Fruit fly (Drosophila melanogaster): ENCODE results near the gene Ziz.
A peak's percentile ranks its signal among the peaks of the same experiment; 100 is the strongest.

The Ziz gene

dm6 chr2L:7423333-7423895 lies 72.7 kb downstream of the Ziz start (continued):
- TF ChIP-seq CG16779 (GFP tag; IDR thresholded peaks at IDR 0.05) (0 out of 2 replicates have a peak, but pooled peaks have one; percentile 16), CG3995 (GFP tag; optimal IDR thresholded peaks at IDR 0.05) (no peak), vfl (GFP tag; optimal IDR thresholded peaks at IDR 0.05) (peak; percentile 25), aop (GFP tag; IDR thresholded peaks at IDR 0.05) (peak; percentile 35; the same call in 1 of the 2 replicates), Xbp1 (GFP tag; optimal IDR thresholded peaks at IDR 0.05) (peak; percentile 32), Dek (tag; optimal IDR thresholded peaks at IDR 0.05) (peak; percentile 2), CG2712 (tag; optimal IDR thresholded peaks at IDR 0.05) (peak; percentile 33), zfh1 (GFP tag; IDR thresholded peaks at IDR 0.05) (peak; percentile 61; the same call in 1 of the 3 replicates), CG6254 (GFP tag; optimal IDR thresholded peaks at IDR 0.05) (peak; percentile 43), HmgD (GFP tag; optimal IDR thresholded peaks at IDR 0.05) (no peak), CG1602 (GFP tag; optimal IDR thresholded peaks at IDR 0.05) (no peak), Side (GFP tag; optimal IDR thresholded peaks at IDR 0.05) (peak; percentile 4), CG2889 (GFP tag; IDR thresholded peaks at IDR 0.05) (peak; percentile 31; the same call in 1 of the 3 replicates), CG4404 (GFP tag; IDR thresholded peaks at IDR 0.05) (peak; percentile 15; the same call in 1 of the 2 replicates), CG18764 (GFP tag; optimal IDR thresholded peaks at IDR 0.05) (no peak), Ravus (GFP tag; IDR thresholded peaks at IDR 0.05) (peak; percentile 28), MESR4 (GFP tag; optimal IDR thresholded peaks at IDR 0.05) (no peak), dm (GFP tag; optimal IDR thresholded peaks at IDR 0.05) (peak; percentile 38), Gug (GFP tag; IDR thresholded peaks at IDR 0.05) (peak; percentile 55; the same call in 1 of the 4 replicates), az2 (GFP tag; optimal IDR thresholded peaks at IDR 0.05) (no peak), corto (GFP tag; optimal IDR thresholded peaks at IDR 0.05) (peak; percentile 69), CG16815 (GFP tag; optimal IDR thresholded peaks at IDR 0.05) (peak; percentile 29), dpn (GFP tag; optimal IDR thresholded peaks at IDR 0.05) (peak in 1 of 2 experiments; percentile 29), fu2 (GFP tag; optimal IDR thresholded peaks at IDR 0.05) (peak; percentile 23), Med (GFP tag) (peak; percentile 92), CG5953 (GFP tag; IDR thresholded peaks at IDR 0.05) (0 out of 2 replicates have a peak, but pooled peaks have one; percentile 17), CG10209 (GFP tag; optimal IDR thresholded peaks at IDR 0.05) (peak; percentile 7), CG7357 (GFP tag; IDR thresholded peaks at IDR 0.05) (no peak), CG32772 (GFP tag; IDR thresholded peaks at IDR 0.05) (peak; percentile 54), CG15696 (tag; optimal IDR thresholded peaks at IDR 0.05) (peak; percentile 8), ranshi (GFP tag; IDR thresholded peaks at IDR 0.05) (peak; percentile 65), stc (GFP tag; IDR thresholded peaks at IDR 0.05) (peak; percentile 28; the same call in 1 of the 2 replicates), Ptx1 (GFP tag; IDR thresholded peaks at IDR 0.05) (peak; percentile 36; the same call in 1 of the 2 replicates), Jarid2 (GFP tag; optimal IDR thresholded peaks at IDR 0.05) (no peak), CG30403 (GFP tag; optimal IDR thresholded peaks at IDR 0.05) (peak; percentile 57), CTCF (GFP tag; optimal IDR thresholded peaks at IDR 0.05) (peak; percentile 92), vnd (GFP tag; IDR thresholded peaks at IDR 0.05; ENCODE audit: partially characterized antibody) (no peak), sob (GFP tag; IDR thresholded peaks at IDR 0.05) (peak; percentile 31; the same call in 1 of the 2 replicates), hbn (GFP tag; IDR thresholded peaks at IDR 0.05; ENCODE audit: partially characterized antibody) (no peak), Fer1 (GFP tag; optimal IDR thresholded peaks at IDR 0.05) (peak; percentile 33), HmgZ (tag; optimal IDR thresholded peaks at IDR 0.05) (peak; percentile 30), CG2678 (tag; optimal IDR thresholded peaks at IDR 0.05) (peak; percentile 23), CG7786 (GFP tag; optimal IDR thresholded peaks at IDR 0.05) (peak; percentile 59), CG6689 (GFP tag; IDR thresholded peaks at IDR 0.05) (peak; percentile 18; the same call in 1 of the 2 replicates), CG18262 (tag; optimal IDR thresholded peaks at IDR 0.05) (no peak), gem (tag; optimal IDR thresholded peaks at IDR 0.05) (peak; percentile 32), org-1 (GFP tag; optimal IDR thresholded peaks at IDR 0.05) (no peak), CG11723 (GFP tag; optimal IDR thresholded peaks at IDR 0.05) (no peak), CG32767 (GFP tag; IDR thresholded peaks at IDR 0.05) (peak; percentile 45; the same call in 1 of the 2 replicates), CG9437 (GFP tag; optimal IDR thresholded peaks at IDR 0.05) (no peak), sens (GFP tag) (peak; percentile 19)

Measured in whole organism, embryonic.